Fruit fly (Drosophila melanogaster): ENCODE measurements around the gene CG11357.

DNA sequence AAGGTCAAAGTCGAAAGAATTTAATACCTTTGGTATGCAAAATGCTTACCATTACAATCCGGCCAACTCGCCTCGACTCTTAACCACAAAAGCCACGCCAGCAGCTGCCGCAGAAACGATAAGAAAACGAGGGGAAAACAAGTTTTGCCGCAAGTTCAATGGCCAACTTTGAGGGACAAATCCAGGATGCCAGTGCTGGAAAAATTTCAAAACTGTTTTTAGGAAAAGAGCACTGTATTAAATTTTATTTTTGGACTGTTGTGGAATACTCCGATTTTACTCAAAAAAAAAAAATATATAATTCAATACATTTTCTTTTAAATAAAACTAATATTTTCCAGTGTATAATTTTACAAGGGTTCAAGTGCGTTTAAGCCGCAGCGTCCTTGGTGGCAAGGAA, 47.2 kb upstream of the CG11357 start:
- TF ChIP-seq CG18599 (GFP tag; optimal IDR thresholded peaks at IDR 0.05) (no peak), Lpt (GFP tag; optimal IDR thresholded peaks at IDR 0.05) (no peak), Dip2 (GFP tag; IDR thresholded peaks at IDR 0.05) (no peak), Bgb (GFP tag; IDR thresholded peaks at IDR 0.05; ENCODE audit: partially characterized antibody) (no peak), Optix (GFP tag; IDR thresholded peaks at IDR 0.05) (no peak), CG1832 (GFP tag; optimal IDR thresholded peaks at IDR 0.05) (no peak)

All from whole organism, embryonic.